Worm (Caenorhabditis elegans) whole organism, L4 larva: ENCODE results near the gene R08C7.8.

Experiments
- F37D6.2 ChIP-seq: sonication (generic microtip); optimal IDR thresholded peaks from 2 replicates; lab custom pipeline; 2016; ENCODE audit warnings: mild to moderate bottlenecking, missing genetic modification characterization, missing compliant biosample characterization
- F44E2.7 ChIP-seq: fragments of 200-800 bp; sonication (Bioruptor generic); IDR thresholded peaks from 2 replicates; pipeline ENCODE4 v2.1.2; 2022; ENCODE audit warnings: missing genetic modification characterization, missing compliant biosample characterization
- Y48G9A.11 ChIP-seq: fragments of 200-800 bp; sonication (Bioruptor generic); IDR thresholded peaks from 2 replicates; pipeline ENCODE4 v1.3.6; 2022; ENCODE audit warnings: missing genetic modification reagents, missing genetic modification characterization, missing compliant biosample characterization
- Y75B8A.6 ChIP-seq: fragments of 200-800 bp; sonication (Bioruptor generic); IDR thresholded peaks from 2 replicates; pipeline ENCODE4 v1.3.6; 2022; ENCODE audit warnings: missing genetic modification reagents, missing genetic modification characterization, missing compliant biosample characterization
- aly-2 ChIP-seq: sonication (generic microtip); optimal IDR thresholded peaks from 2 replicates; lab custom pipeline; 2018; ENCODE audit warnings: missing biosample characterization, missing genetic modification characterization
- ama-1 ChIP-seq: fragments of 150-350 bp; optimal IDR thresholded peaks from 2 replicates; lab custom pipeline; 2014; ENCODE audit warnings: inconsistent platforms, mixed read lengths
- ceh-62 ChIP-seq: sonication (generic microtip); optimal IDR thresholded peaks from 2 replicates; lab custom pipeline; 2017; ENCODE audit warnings: missing biosample characterization, missing genetic modification characterization
- ceh-82 ChIP-seq: sonication (generic microtip); optimal IDR thresholded peaks from 2 replicates; lab custom pipeline; 2017; ENCODE audit warnings: missing biosample characterization, missing genetic modification characterization
- ces-1 ChIP-seq: fragments of 150-350 bp; sonication (generic microtip); optimal IDR thresholded peaks from 4 replicates; lab custom pipeline; 2014; ENCODE audit warnings: missing biosample characterization, missing genetic modification reagents, missing genetic modification characterization
- daf-16 ChIP-seq, 3 experiments: sonication (generic microtip); optimal IDR thresholded peaks; 2 replicates each; lab custom pipeline; 2016 to 2017; ENCODE audit warnings: missing genetic modification characterization in 3 of 3, missing genetic modification reagents in 3 of 3, mild to moderate bottlenecking in 2 of 3, missing compliant biosample characterization in 2 of 3, missing biosample characterization in 1 of 3, moderate library complexity in 1 of 3
- dmd-6 ChIP-seq: fragments of 200-800 bp; sonication (Bioruptor generic); IDR thresholded peaks from 2 replicates; pipeline ENCODE4 v1.3.6; 2022; ENCODE audit warnings: missing genetic modification reagents, missing genetic modification characterization, missing compliant biosample characterization
- dve-1 ChIP-seq: sonication (generic microtip); optimal IDR thresholded peaks from 2 replicates; lab custom pipeline; 2017; ENCODE audit warnings: antibody characterized with exemption, mild to moderate bottlenecking, missing genetic modification characterization, missing compliant biosample characterization; ENCODE audit not compliant: insufficient read depth
- fkh-10 ChIP-seq: fragments of 150-350 bp; optimal IDR thresholded peaks from 2 replicates; lab custom pipeline; 2014; ENCODE audit warnings: missing biosample characterization, missing genetic modification reagents, missing genetic modification characterization
- fos-1 ChIP-seq: fragments of 150-350 bp; optimal IDR thresholded peaks from 2 replicates; lab custom pipeline; 2014; ENCODE audit warnings: missing biosample characterization, missing genetic modification characterization
- gei-8 ChIP-seq: fragments of 200-800 bp; sonication (Bioruptor generic); optimal IDR thresholded peaks from 2 replicates; lab custom pipeline; 2018; ENCODE audit warnings: mild to moderate bottlenecking, missing genetic modification characterization, missing compliant biosample characterization
- hlh-11 ChIP-seq: fragments of 200-800 bp; sonication (Bioruptor generic); optimal IDR thresholded peaks from 2 replicates; lab custom pipeline; 2018; ENCODE audit warnings: mild to moderate bottlenecking, missing genetic modification characterization, missing compliant biosample characterization
- hlh-30 ChIP-seq: sonication (generic microtip); optimal IDR thresholded peaks from 2 replicates; lab custom pipeline; 2017; ENCODE audit warnings: antibody characterized with exemption, mild to moderate bottlenecking, missing genetic modification characterization, missing compliant biosample characterization; ENCODE audit not compliant: insufficient read depth
- jun-1 ChIP-seq: fragments of 150-350 bp; optimal IDR thresholded peaks from 2 replicates; lab custom pipeline; 2014; ENCODE audit warnings: missing biosample characterization, missing genetic modification reagents, missing genetic modification characterization
- lim-7 ChIP-seq: fragments of 200-800 bp; sonication (Bioruptor generic); IDR thresholded peaks from 2 replicates; pipeline ENCODE4 v1.3.6; 2022; ENCODE audit warnings: missing genetic modification characterization, missing compliant biosample characterization
- lin-1 ChIP-seq: fragments of 200-800 bp; sonication (Bioruptor generic); IDR thresholded peaks from 2 replicates; pipeline ENCODE4 v1.3.6; 2022; ENCODE audit warnings: missing genetic modification reagents, missing genetic modification characterization, missing compliant biosample characterization
- lin-13 ChIP-seq: fragments of 150-350 bp; optimal IDR thresholded peaks from 2 replicates; lab custom pipeline; 2014; ENCODE audit warnings: missing biosample characterization, missing genetic modification reagents, missing genetic modification characterization
- lin-29 ChIP-seq: fragments of 200-800 bp; sonication (Bioruptor generic); IDR thresholded peaks from 2 replicates; pipeline ENCODE4 v1.3.6; 2022; ENCODE audit warnings: missing genetic modification reagents, missing genetic modification characterization, missing compliant biosample characterization
- madf-9 ChIP-seq: fragments of 200-800 bp; sonication (Bioruptor generic); conservative IDR thresholded peaks from 2 replicates; pipeline ENCODE4 v1.3.6; 2022; ENCODE audit warnings: missing genetic modification reagents, missing genetic modification characterization, missing compliant biosample characterization
- mdl-1 ChIP-seq, 2 experiments: fragments of 150-350 bp in 1 of 2; sonication (generic microtip) in 1 of 2; optimal IDR thresholded peaks; 2 replicates each; lab custom pipeline; 2014 to 2017; ENCODE audit warnings: missing biosample characterization in 2 of 2, missing genetic modification characterization in 2 of 2
- mdt-29 ChIP-seq: fragments of 200-800 bp; sonication (Bioruptor generic); IDR thresholded peaks from 2 replicates; pipeline ENCODE4 v1.3.6; 2022; ENCODE audit warnings: missing genetic modification reagents, missing genetic modification characterization, missing compliant biosample characterization
- mes-2 ChIP-seq: sonication (generic microtip); optimal IDR thresholded peaks from 2 replicates; lab custom pipeline; 2016; ENCODE audit warnings: missing genotype, mild to moderate bottlenecking, missing genetic modification characterization, missing compliant biosample characterization; ENCODE audit not compliant: poor library complexity, severe bottlenecking
- nhr-10 ChIP-seq: fragments of 150-350 bp; optimal IDR thresholded peaks from 2 replicates; lab custom pipeline; 2014; ENCODE audit warnings: missing biosample characterization, missing genetic modification characterization
- nhr-11 ChIP-seq: fragments of 150-350 bp; optimal IDR thresholded peaks from 2 replicates; lab custom pipeline; 2014; ENCODE audit warnings: missing biosample characterization, missing genetic modification characterization
- nhr-237 ChIP-seq: sonication (generic microtip); optimal IDR thresholded peaks from 2 replicates; lab custom pipeline; 2017; ENCODE audit warnings: missing biosample characterization, missing genetic modification characterization
- nhr-28 ChIP-seq: fragments of 150-350 bp; optimal IDR thresholded peaks from 2 replicates; lab custom pipeline; 2014; ENCODE audit warnings: missing biosample characterization, missing genetic modification characterization
- nhr-76 ChIP-seq: fragments of 150-350 bp; optimal IDR thresholded peaks from 2 replicates; lab custom pipeline; 2014; ENCODE audit warnings: missing biosample characterization, missing genetic modification characterization
- nhr-77 ChIP-seq: fragments of 150-350 bp; optimal IDR thresholded peaks from 2 replicates; lab custom pipeline; 2014; ENCODE audit warnings: missing biosample characterization, missing genetic modification characterization
- pqm-1 ChIP-seq: sonication (generic microtip); optimal IDR thresholded peaks from 2 replicates; lab custom pipeline; 2017; ENCODE audit warnings: missing biosample characterization, missing genetic modification characterization
- rbr-2 ChIP-seq: sonication (generic microtip); optimal IDR thresholded peaks from 2 replicates; lab custom pipeline; 2016; ENCODE audit warnings: missing genotype, missing genetic modification characterization, missing compliant biosample characterization
- sdz-12 ChIP-seq: fragments of 200-800 bp; sonication (Bioruptor generic); optimal IDR thresholded peaks from 2 replicates; lab custom pipeline; 2018; ENCODE audit warnings: mild to moderate bottlenecking, missing genetic modification characterization, missing compliant biosample characterization
- tra-1 ChIP-seq: fragments of 200-800 bp; sonication (Bioruptor generic); IDR thresholded peaks from 2 replicates; pipeline ENCODE4 v1.3.6; 2022; ENCODE audit warnings: missing genetic modification reagents, missing genetic modification characterization, missing compliant biosample characterization
- unc-62 ChIP-seq, 3 experiments: fragments of 150-350 bp in 1 of 3; sonication (generic microtip); optimal IDR thresholded peaks in 2 of 3; peaks in 1 of 3; 1 replicate in 1 of 3; 2 replicates in 2 of 3; lab custom pipeline; 2014 to 2017; ENCODE audit warnings: missing biosample characterization in 3 of 3, missing genetic modification characterization in 3 of 3, missing genetic modification reagents in 3 of 3, missing genotype in 1 of 3
- zag-1 ChIP-seq: fragments of 150-350 bp; optimal IDR thresholded peaks from 2 replicates; lab custom pipeline; 2014; ENCODE audit warnings: missing biosample characterization, missing genetic modification characterization
- zip-2 ChIP-seq: fragments of 150-350 bp; optimal IDR thresholded peaks from 2 replicates; lab custom pipeline; 2014; ENCODE audit warnings: missing biosample characterization, missing genetic modification characterization

The R08C7.8 gene

DNA sequence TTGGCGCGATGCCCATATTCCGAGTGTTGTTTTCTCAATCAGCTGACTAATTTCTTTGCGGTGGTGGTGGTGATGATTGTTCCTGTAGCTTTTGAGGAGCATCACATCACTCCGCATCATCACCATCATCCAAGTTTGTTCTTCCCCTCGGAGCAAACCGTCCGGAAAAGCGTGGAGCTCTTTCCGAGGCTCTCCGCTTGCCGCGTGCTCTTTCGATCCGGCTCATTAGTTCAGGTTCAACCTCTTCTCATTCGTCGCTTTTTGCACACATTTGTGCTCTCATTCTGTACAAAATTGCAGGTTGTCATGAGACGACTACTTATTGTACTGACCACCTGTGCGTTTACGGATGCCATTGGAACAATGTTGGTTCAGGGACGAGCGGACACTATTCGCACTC lies 30.8 kb upstream of the R08C7.8 start, which contains the start of gene M01H9.5:
M01H9.5 (plus strand) TSS at position 301 of the 400 bp plus-strand sequence.
- TF ChIP-seq F37D6.2 (tag; lab: Kevin White, UChicago) = no peak
- TF ChIP-seq fos-1 (tag; lab: Kevin White, UChicago) = no peak
- TF ChIP-seq madf-9 (GFP tag; lab: Robert Waterston, UW) = no peak
- TF ChIP-seq daf-16 (GFP tag; optimal IDR thresholded peaks at IDR 0.05; lab: Kevin White, UChicago) = no peak
- no peak for TF ChIP-seq daf-16 (tag; optimal IDR thresholded peaks at IDR 0.05; lab: Kevin White, UChicago)
- TF ChIP-seq mdl-1 (tag; optimal IDR thresholded peaks at IDR 0.05; lab: Kevin White, UChicago) = no peak
- TF ChIP-seq aly-2 (tag; lab: Kevin White, UChicago) = no peak
- TF ChIP-seq F44E2.7 (GFP tag; lab: Robert Waterston, UW) = no peak

DNA sequence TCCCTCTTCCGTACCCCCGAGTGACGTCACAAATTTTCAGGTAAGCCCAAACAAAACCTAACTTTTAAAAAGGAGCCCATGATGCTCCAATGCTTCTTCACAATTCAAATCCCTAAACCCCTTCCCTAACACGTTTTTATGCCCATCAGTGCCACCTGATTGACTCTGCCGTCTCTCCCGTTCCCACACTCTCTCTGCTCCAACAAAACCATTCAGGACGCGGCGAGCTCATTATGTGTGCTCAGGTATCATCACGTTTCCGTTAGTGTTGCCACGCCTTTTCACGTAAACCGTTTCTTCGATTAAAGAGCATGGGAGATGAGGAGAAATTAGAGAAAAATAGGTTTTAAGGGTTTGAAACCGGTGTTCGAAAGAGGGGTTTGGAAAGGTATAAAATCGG lies 28.8 kb upstream of the R08C7.8 start, which contains the start of gene M01H9.2:
M01H9.2 (minus strand) TSS at position 101 of the 400 bp plus-strand sequence.
- TF ChIP-seq ceh-62 (tag; lab: Kevin White, UChicago) (no peak), hlh-30 (tag; lab: Kevin White, UChicago) (peak; percentile 38)

DNA sequence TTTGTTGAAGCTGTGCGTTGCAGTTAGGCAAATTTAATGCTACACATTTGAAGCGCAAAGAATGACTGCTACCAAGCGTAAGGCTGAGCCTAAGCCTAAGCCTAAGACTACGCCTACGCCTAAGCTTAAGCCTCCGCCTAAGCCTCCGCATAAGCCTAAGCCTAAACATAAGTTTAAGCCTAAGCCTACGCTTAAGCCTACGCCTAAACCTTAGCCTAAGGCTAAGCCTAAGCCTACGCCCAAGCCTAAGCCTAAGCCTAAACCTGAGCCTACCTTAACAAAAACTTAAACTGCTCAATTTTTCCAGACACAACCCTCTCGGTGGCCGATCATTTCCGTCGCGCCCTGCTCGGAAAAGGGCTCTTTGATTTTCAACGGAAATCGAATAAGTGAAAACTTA lies 25.0 kb upstream of the R08C7.8 start:
- TF ChIP-seq lin-29 (GFP tag; lab: Robert Waterston, UW) = no peak
- TF ChIP-seq Y48G9A.11 (GFP tag; lab: Robert Waterston, UW) = 0 out of 2 replicates have a peak, but pooled peaks have one; percentile 4

DNA sequence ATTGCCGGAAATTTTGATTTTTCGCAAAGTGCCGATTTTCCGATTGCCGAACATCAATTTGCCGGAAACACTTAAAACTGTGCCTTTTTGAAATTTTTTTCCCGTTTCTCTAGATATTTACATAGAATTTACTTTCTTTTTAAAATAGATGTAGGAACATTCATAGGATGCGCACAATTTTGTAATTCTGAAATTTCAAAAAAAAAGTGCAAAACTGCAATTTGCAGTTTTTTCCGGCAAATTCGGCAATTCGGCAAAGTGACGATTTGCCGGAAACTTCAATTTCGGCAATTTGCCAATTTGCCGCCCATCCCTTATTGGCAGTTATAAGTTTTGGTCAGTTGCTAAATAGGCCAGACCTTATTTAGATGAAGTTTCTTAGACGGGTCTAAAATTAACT lies 22.3 kb upstream of the R08C7.8 start:
- TF ChIP-seq Y75B8A.6 (GFP tag; lab: Robert Waterston, UW) (no peak), lin-13 (GFP tag; lab: Kevin White, UChicago) (no peak), mes-2 (tag; lab: Kevin White, UChicago) (no peak), unc-62 (GFP tag; optimal IDR thresholded peaks at IDR 0.05 in 1 of 2; lab: Kevin White, UChicago) (peak in 1 of 2 experiments; percentile 98), unc-62 (tag; optimal IDR thresholded peaks at IDR 0.05; lab: Kevin White, UChicago) (no peak), ceh-82 (tag; lab: Kevin White, UChicago) (no peak), dve-1 (tag; lab: Kevin White, UChicago) (no peak)

DNA sequence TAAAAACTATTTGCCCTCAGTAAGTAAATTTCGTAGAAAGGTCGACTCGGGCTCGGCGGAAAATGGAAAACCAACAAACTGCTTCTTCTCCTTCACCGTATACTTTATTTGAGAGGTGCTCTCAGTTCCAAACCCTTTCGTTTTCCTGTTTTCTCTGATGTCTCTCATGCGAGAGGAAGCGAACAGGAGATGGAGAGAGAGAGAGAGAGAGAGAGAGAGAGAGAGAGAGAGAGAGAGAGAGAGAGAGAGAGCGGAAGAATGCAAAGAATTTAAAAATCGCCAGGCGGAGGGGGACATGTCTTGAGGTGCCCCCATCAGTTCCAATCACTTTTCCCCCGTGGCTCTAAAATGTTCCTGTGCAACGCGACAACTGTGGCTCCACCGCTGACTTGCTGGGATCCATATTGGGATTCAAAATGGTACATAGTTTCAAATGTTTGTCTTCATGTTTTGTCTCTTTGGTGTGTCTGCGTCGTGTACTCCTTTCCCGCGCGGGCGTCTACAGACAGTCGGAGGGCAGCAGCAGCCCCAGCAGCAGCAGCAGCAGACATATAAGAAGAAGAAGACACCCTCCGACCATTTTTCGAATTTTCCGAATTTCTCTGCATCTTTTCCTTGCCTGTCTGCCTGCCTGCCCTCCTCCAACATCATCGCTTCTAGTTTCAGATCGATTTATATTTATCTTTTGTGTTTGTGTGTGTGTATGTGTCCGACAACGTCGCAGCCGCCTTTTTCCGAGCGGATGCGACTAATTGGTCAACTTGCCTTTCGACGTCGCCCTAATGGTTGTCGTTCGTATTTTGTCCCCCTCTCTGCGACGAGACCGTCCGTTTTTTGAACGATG lies 20.2 kb upstream of the R08C7.8 start, which contains the start of gene R08C7.11:
R08C7.11 (minus strand) TSS at position 608 of the 844 bp plus-strand sequence.
- no peak for TF ChIP-seq nhr-77 (tag; lab: Kevin White, UChicago)
- TF ChIP-seq dmd-6 (GFP tag; lab: Robert Waterston, UW) = no peak
- no peak for TF ChIP-seq F37D6.2 (tag; lab: Kevin White, UChicago)
- no peak for TF ChIP-seq sdz-12
- TF ChIP-seq pqm-1 (tag; lab: Kevin White, UChicago) = no peak
- no peak for TF ChIP-seq zag-1
- TF ChIP-seq zip-2 (tag; lab: Kevin White, UChicago) = no peak
- no peak for TF ChIP-seq rbr-2 (tag; lab: Kevin White, UChicago)
- no peak for TF ChIP-seq nhr-237 (tag; lab: Kevin White, UChicago)
- no peak for TF ChIP-seq ces-1 (GFP tag; lab: Kevin White, UChicago)
- TF ChIP-seq nhr-76 (tag; lab: Kevin White, UChicago) = no peak
- no peak for TF ChIP-seq lin-1 (GFP tag; lab: Robert Waterston, UW)
- TF ChIP-seq ceh-82 (tag; lab: Kevin White, UChicago) = no peak
- TF ChIP-seq ama-1 = no peak
- peak; percentile 6 for TF ChIP-seq hlh-30 (tag; lab: Kevin White, UChicago)
- TF ChIP-seq jun-1 (tag; lab: Kevin White, UChicago) = no peak
- no peak for TF ChIP-seq tra-1 (GFP tag; lab: Robert Waterston, UW)
- TF ChIP-seq mdt-29 (GFP tag; lab: Robert Waterston, UW) = no peak
- TF ChIP-seq lin-13 (GFP tag; lab: Kevin White, UChicago) = no peak
- TF ChIP-seq unc-62 (GFP tag; optimal IDR thresholded peaks at IDR 0.05 in 1 of 2; lab: Kevin White, UChicago) = peak in 1 of 2 experiments; percentile 96
- TF ChIP-seq unc-62 (tag; optimal IDR thresholded peaks at IDR 0.05; lab: Kevin White, UChicago) = no peak
- TF ChIP-seq lim-7 (GFP tag; lab: Robert Waterston, UW) = no peak
- TF ChIP-seq lin-29 (GFP tag; lab: Robert Waterston, UW) = no peak
- peak; percentile 33 for TF ChIP-seq hlh-11 (tag; lab: Kevin White, UChicago)
- TF ChIP-seq fkh-10 = no peak
- TF ChIP-seq fos-1 (tag; lab: Kevin White, UChicago) = no peak
- TF ChIP-seq nhr-11 (tag; lab: Kevin White, UChicago) = no peak
- peak; percentile 21 for TF ChIP-seq dve-1 (tag; lab: Kevin White, UChicago)
- TF ChIP-seq mdl-1 (tag; optimal IDR thresholded peaks at IDR 0.05; lab: Kevin White, UChicago) = peak; percentile 7 to 38
- TF ChIP-seq nhr-28 (tag; lab: Kevin White, UChicago) = peak; percentile 65
- no peak for TF ChIP-seq gei-8
- TF ChIP-seq nhr-10 (tag; lab: Kevin White, UChicago) = no peak
